Worm (Caenorhabditis elegans): ENCODE data around the gene C14C11.4.

- TF ChIP-seq lin-39 (tag; optimal IDR thresholded peaks at IDR 0.05) = no peak
- no peak for TF ChIP-seq sptf-1 (tag; optimal IDR thresholded peaks at IDR 0.05)
- no peak for TF ChIP-seq unc-86 (tag; optimal IDR thresholded peaks at IDR 0.05)
- no peak for TF ChIP-seq nhr-237 (tag; optimal IDR thresholded peaks at IDR 0.05)
- no peak for TF ChIP-seq nhr-85 (tag)
- TF ChIP-seq lir-3 (tag; optimal IDR thresholded peaks at IDR 0.05; ENCODE audit: poor library complexity) = no peak
- no peak for TF ChIP-seq elt-2 (tag; optimal IDR thresholded peaks at IDR 0.05)
- no peak for TF ChIP-seq elt-3 (tag; optimal IDR thresholded peaks at IDR 0.05)
- TF ChIP-seq mep-1 (tag; optimal IDR thresholded peaks at IDR 0.05) = no peak
- no peak for TF ChIP-seq mef-2 (tag; optimal IDR thresholded peaks at IDR 0.05)
- no peak for TF ChIP-seq nhr-11 (tag; optimal IDR thresholded peaks at IDR 0.05)
- no peak for TF ChIP-seq jun-1 (tag; optimal IDR thresholded peaks at IDR 0.05)
- no peak for TF ChIP-seq zag-1 (tag; optimal IDR thresholded peaks at IDR 0.05)
Measured at ce11 chrV:5610186-5610585, 37.2 kb upstream of the C14C11.4 start.

Measured in whole organism, L1 larva.